Worm (Caenorhabditis elegans): Measurements from ENCODE around the gene clec-203.

The clec-203 gene

DNA sequence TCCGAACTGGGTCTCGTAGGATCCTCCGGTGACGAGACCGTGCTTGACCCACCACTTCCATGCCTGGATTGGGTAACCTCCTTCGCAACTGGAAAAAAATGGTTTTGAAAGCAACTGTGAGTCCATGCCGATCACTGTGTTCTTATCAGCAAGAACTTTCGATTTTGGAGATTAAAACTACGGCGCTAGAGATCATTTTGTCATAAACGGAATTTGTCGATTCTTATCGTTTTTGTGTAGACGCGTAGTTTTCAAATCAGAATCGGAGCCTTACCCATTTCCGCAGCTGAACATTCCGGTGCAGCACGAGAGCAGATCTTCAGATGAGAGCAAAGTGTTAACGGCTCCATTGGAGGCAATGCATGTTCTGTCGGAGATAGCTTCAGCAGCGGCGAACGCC lies 45.1 kb downstream of the clec-203 start:
- TF ChIP-seq klf-2 (GFP tag; conservative IDR thresholded peaks at IDR 0.05) (no peak), cog-1 (tag; optimal IDR thresholded peaks at IDR 0.05) (no peak), med-1 (GFP tag; optimal IDR thresholded peaks at IDR 0.05; ENCODE audit: insufficient read depth) (no peak), T22C8.4 (GFP tag; IDR thresholded peaks at IDR 0.05) (no peak)

DNA sequence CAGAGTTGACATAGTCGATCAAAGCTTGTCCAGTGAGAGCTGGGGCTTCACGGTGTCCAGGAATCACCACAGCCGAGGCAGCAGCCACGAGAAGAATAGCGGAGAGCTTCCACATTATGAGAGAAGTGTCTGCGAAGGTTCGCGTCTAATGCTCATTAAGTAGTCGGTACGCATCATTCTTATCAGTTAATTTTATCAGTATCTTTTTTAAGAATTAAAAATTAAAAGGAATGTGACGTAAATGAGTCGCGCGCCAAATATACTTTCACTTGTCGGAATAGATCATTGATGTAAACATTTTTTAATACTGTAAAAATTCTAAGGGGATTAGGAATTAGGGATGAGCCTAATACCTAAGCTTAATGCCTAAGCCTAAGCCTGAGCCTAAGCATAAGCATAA lies 45.8 kb downstream of the clec-203 start, which contains the start of gene cpr-5:
TSS of gene cpr-5 (minus strand) at position 197 of the 400 bp plus-strand sequence.
- TF ChIP-seq ref-1 (GFP tag; conservative IDR thresholded peaks at IDR 0.05) (no peak), cog-1 (tag; optimal IDR thresholded peaks at IDR 0.05) (no peak), ztf-23 (GFP tag; IDR thresholded peaks at IDR 0.05) (no peak), flt-1 (GFP tag; IDR thresholded peaks at IDR 0.05) (no peak), ztf-29 (GFP tag; IDR thresholded peaks at IDR 0.05) (no peak), klf-2 (GFP tag; conservative IDR thresholded peaks at IDR 0.05) (no peak), tab-1 (GFP tag; IDR thresholded peaks at IDR 0.05) (no peak), T22C8.4 (GFP tag; IDR thresholded peaks at IDR 0.05) (no peak), med-1 (GFP tag; optimal IDR thresholded peaks at IDR 0.05; ENCODE audit: insufficient read depth) (no peak)

DNA sequence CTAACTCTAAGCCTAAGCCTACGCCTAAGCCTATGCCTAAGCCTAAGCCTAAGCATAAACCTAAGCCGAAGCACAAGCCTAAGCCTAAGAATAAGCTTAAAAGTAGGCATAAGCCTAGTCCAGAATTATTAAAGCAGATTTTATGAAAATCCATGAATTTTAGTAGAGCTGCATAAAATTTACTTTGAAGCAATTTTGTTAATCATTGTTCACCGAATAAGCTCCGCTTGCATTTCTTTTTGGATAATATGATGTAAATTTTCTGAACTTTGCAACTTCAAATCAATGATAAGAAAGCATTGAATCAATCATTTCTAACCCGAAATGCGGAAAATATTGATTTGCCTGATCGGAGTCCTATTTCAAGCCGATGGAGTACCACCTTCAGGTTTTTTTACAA lies 46.2 kb downstream of the clec-203 start, which contains the start of gene cpr-8:
TSS of gene cpr-8 (plus strand) at position 301 of the 400 bp plus-strand sequence.
- no peak for TF ChIP-seq tab-1 (GFP tag; IDR thresholded peaks at IDR 0.05)
- TF ChIP-seq ztf-29 (GFP tag; IDR thresholded peaks at IDR 0.05) = no peak
- TF ChIP-seq klf-2 (GFP tag; conservative IDR thresholded peaks at IDR 0.05) = no peak
- no peak for TF ChIP-seq T22C8.4 (GFP tag; IDR thresholded peaks at IDR 0.05)
- no peak for TF ChIP-seq med-1 (GFP tag; optimal IDR thresholded peaks at IDR 0.05; ENCODE audit: insufficient read depth)
- no peak for TF ChIP-seq ref-1 (GFP tag; conservative IDR thresholded peaks at IDR 0.05)
- no peak for TF ChIP-seq ztf-23 (GFP tag; IDR thresholded peaks at IDR 0.05)
- TF ChIP-seq flt-1 (GFP tag; IDR thresholded peaks at IDR 0.05) = no peak
- no peak for TF ChIP-seq cog-1 (tag; optimal IDR thresholded peaks at IDR 0.05)

Data from whole organism, midembryonic.